Worm (Caenorhabditis elegans): ENCODE measurements around the gene C08E3.13.
"Not testable (repeated sequence)": the region's sequence is repeated elsewhere in the genome, so short reads cannot be mapped to it uniquely, and the experiment has no call there.

The C08E3.13 gene

DNA sequence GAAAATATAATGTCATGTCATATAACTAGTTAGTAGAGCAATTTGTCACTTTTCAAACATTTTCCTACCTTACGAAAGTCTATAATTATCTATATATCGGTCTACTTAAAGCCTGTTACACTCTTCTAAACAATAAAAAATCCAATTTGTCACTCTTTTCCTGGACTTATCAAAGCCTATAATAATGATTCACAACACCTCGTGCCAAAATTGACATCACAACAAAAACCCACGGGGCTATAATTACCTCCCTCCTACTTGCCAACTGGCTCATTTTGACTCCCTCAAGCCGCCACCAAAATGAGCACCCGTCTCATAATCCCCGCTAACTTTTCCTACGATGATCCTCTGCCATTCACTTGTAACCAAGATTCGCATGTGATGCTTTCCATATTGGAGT, 4.3 kb upstream of the C08E3.13 start, which contains the start of gene srg-20:
Gene srg-20 (plus strand): TSS at position 301 of the 400 bp plus-strand sequence.
- not testable (repeated sequence) for TF ChIP-seq blmp-1, nhr-76, elt-3 (tag; optimal IDR thresholded peaks at IDR 0.05)

DNA sequence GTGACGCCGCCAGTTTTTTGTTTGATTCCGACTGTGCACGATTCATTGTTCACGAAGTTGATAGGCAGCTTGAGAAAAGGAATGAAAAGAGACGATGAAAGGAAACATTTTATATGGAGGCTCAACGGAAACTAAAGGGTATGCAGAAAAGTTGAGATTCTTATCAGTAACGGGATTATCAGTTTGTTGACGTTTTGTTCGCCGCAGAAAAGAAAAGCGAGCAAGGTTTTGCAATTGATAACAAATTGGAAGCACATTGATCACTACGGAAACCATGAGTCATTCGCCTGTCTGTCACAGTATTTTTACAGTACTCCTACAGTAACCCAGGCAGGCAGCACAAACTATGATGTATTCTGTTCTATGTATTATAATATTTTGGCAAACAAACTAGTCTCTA, 3.9 kb upstream of the C08E3.13 start:
- TF ChIP-seq ztf-11 (tag; optimal IDR thresholded peaks at IDR 0.05) = no peak
- TF ChIP-seq ceh-39 (tag; optimal IDR thresholded peaks at IDR 0.05) = no peak
- no peak for TF ChIP-seq nhr-76 (tag; optimal IDR thresholded peaks at IDR 0.05)
- no peak for TF ChIP-seq tbx-8 (GFP tag; optimal IDR thresholded peaks at IDR 0.05)
- TF ChIP-seq unc-120 (tag; optimal IDR thresholded peaks at IDR 0.05; ENCODE audit: poor library complexity, severe bottlenecking) = no peak
- no peak for TF ChIP-seq bed-3 (GFP tag; optimal IDR thresholded peaks at IDR 0.05)
- no peak for TF ChIP-seq elt-1 (tag; optimal IDR thresholded peaks at IDR 0.05; ENCODE audit: borderline replicate concordance, insufficient read depth)
- no peak for TF ChIP-seq mep-1 (tag; optimal IDR thresholded peaks at IDR 0.05)
- TF ChIP-seq drap-1 (GFP tag; optimal IDR thresholded peaks at IDR 0.05) = no peak
- TF ChIP-seq unc-62 (GFP tag; optimal IDR thresholded peaks at IDR 0.05) = no peak
- no peak for TF ChIP-seq ces-1 (GFP tag; optimal IDR thresholded peaks at IDR 0.05)
- no peak for TF ChIP-seq ceh-83 (GFP tag; optimal IDR thresholded peaks at IDR 0.05)
- TF ChIP-seq lin-32 (GFP tag; optimal IDR thresholded peaks at IDR 0.05) = no peak

DNA sequence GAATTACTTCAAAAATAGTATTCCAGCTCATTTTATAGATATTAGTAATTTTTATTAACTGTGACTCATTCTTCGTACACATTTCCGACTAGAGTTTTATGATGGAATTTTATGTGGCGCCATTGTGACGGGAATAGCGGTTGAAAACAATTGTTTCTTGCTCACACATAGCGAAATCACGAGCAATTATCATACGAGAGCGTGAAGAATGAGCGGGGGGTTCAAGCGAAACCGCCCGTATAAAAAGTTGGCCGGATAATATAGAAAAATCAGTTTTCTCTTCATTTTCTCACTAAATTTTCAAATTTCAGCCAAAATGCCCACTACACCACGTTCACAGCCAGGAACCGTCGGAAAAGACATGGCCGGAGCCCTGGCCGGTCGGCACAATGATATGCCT, 1.4 kb upstream of the C08E3.13 start, which contains the start of gene C08E3.1:
Gene C08E3.1 (plus strand): TSS at position 301 of the 400 bp plus-strand sequence.
- TF ChIP-seq nhr-12 (tag; optimal IDR thresholded peaks at IDR 0.05); snpc-4 (tag; optimal IDR thresholded peaks at IDR 0.05); unc-62 (GFP tag; optimal IDR thresholded peaks at IDR 0.05): not testable (repeated sequence)

DNA sequence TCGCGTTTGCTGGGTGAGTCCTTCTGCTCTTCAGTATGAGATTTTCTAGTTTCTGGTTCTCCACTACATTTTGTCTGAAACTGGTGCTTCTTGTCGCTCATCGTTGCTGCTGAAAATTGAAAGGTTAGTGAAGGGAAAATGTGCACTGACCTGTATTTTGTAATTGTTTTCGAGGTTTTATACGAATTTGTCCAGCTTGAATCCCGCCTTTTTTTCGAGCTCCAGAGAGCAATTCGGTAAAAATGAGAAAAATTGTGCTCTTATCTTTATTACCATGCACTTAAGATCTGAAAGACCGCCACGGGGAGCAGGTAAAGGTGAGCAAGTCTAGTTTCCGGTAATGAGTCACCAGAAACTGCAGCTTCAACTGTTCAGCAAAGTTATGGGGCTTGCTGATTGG, 4.3 kb downstream of the C08E3.13 start, which contains the start of gene C08E3.15:
Gene C08E3.15 (minus strand): TSS at position 101 of the 400 bp plus-strand sequence.
- TF ChIP-seq sptf-1 (tag; optimal IDR thresholded peaks at IDR 0.05); ces-1 (GFP tag; optimal IDR thresholded peaks at IDR 0.05); lsy-2 (tag; optimal IDR thresholded peaks at IDR 0.05): not testable (repeated sequence)

DNA sequence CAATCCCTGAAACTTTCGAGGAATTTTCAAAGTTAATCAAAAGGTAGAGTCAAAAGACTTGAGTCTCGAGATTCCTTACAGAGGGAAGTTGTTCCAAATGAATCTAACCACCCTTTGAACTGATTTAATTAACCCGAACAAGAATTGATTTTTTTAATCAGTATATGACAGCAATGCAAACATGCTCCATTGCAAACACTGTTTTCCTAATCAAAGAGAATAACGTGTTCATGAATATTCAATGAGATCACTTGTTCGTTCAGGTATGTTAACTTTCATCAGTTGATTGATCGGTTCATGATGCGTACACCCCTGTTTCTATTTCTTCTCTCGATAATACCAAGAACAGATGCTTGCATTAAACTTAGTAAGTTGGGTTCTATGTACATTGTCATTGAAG, 6.5 kb downstream of the C08E3.13 start, which contains the start of gene C08E3.14:
Gene C08E3.14 (plus strand): TSS at position 301 of the 400 bp plus-strand sequence.
- TF ChIP-seq lsy-2 (tag; optimal IDR thresholded peaks at IDR 0.05) (no peak), elt-3 (tag; optimal IDR thresholded peaks at IDR 0.05) (no peak), unc-62 (GFP tag; optimal IDR thresholded peaks at IDR 0.05) (no peak), mab-5 (tag; optimal IDR thresholded peaks at IDR 0.05) (no peak), ceh-39 (tag; optimal IDR thresholded peaks at IDR 0.05) (no peak), tbx-8 (GFP tag; optimal IDR thresholded peaks at IDR 0.05) (no peak), nhr-2 (tag; optimal IDR thresholded peaks at IDR 0.05) (no peak), M03D4.4 (tag; optimal IDR thresholded peaks at IDR 0.05) (no peak), ceh-83 (GFP tag; optimal IDR thresholded peaks at IDR 0.05) (no peak), unc-39 (tag; optimal IDR thresholded peaks at IDR 0.05) (no peak), drap-1 (GFP tag; optimal IDR thresholded peaks at IDR 0.05) (no peak), nhr-28 (tag; optimal IDR thresholded peaks at IDR 0.05) (no peak), blmp-1 (tag; optimal IDR thresholded peaks at IDR 0.05) (no peak), zip-8 (tag; optimal IDR thresholded peaks at IDR 0.05) (no peak), cnd-1 (tag; optimal IDR thresholded peaks at IDR 0.05) (no peak), lin-13 (tag; optimal IDR thresholded peaks at IDR 0.05) (no peak), mep-1 (tag; optimal IDR thresholded peaks at IDR 0.05) (no peak)

DNA sequence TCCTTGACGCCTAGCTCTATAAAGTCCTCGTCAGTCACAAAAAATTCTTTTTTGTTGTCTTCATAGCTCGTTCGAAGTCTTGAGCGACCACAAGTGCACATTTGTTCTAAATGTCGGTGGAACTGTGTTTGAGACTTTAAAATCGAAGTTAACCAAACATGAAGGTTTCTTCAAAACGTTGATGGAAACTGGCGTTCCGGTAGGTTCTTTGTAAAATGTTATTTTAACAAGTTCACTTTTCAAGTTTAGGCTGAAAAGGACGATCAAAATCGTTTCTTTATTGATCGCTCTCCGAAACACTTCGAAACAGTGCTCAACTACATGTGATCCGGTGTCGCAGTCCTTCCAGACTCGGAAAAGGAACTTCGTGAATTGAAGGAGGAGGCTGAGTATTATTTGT, 7.5 kb downstream of the C08E3.13 start, which contains the start of gene fbxa-160:
Gene fbxa-160 (minus strand): TSS at position 101 of the 400 bp plus-strand sequence.
- TF ChIP-seq nhr-237 (tag; optimal IDR thresholded peaks at IDR 0.05) = no peak
- TF ChIP-seq nhr-2 (tag; optimal IDR thresholded peaks at IDR 0.05) = no peak
- no peak for TF ChIP-seq unc-62 (GFP tag; optimal IDR thresholded peaks at IDR 0.05)
- no peak for TF ChIP-seq drap-1 (GFP tag; optimal IDR thresholded peaks at IDR 0.05)
- TF ChIP-seq flh-1 (GFP tag; optimal IDR thresholded peaks at IDR 0.05) = no peak

Data from whole organism, mixed stage, embryonic.